Fruit fly (Drosophila melanogaster) whole organism, prepupa: ENCODE results near the gene ABCB7.

ENCODE experiments used
- Blimp-1 ChIP-seq: fragments of 200-800 bp; sonication (Bioruptor generic); optimal IDR thresholded peaks from 3 replicates; lab custom pipeline; 2017; ENCODE audit warnings: missing biosample characterization, missing genetic modification characterization, mild to moderate bottlenecking, moderate library complexity, missing genetic modification reagents
- CG11762 ChIP-seq: fragments of 200-800 bp; sonication (Bioruptor generic); optimal IDR thresholded peaks from 3 replicates; lab custom pipeline; 2016; ENCODE audit warnings: missing biosample characterization, missing genetic modification characterization; ENCODE audit not compliant: insufficient read depth
- CG11902 ChIP-seq: fragments of 200-800 bp; sonication (Bioruptor generic); optimal IDR thresholded peaks from 3 replicates; lab custom pipeline; 2016; ENCODE audit warnings: missing biosample characterization, missing genetic modification characterization
- CG15336 ChIP-seq: fragments of 200-800 bp; sonication (Bioruptor generic); IDR thresholded peaks from 2 replicates; pipeline ENCODE4 v1.3.6; 2022; ENCODE audit warnings: missing biosample characterization, missing genetic modification characterization
- CG1621 ChIP-seq: fragments of 200-800 bp; sonication (Bioruptor generic); optimal IDR thresholded peaks from 3 replicates; lab custom pipeline; 2018; ENCODE audit warnings: missing biosample characterization, mild to moderate bottlenecking, missing genetic modification characterization
- CG16779 ChIP-seq: fragments of 200-800 bp; sonication (Bioruptor generic); optimal IDR thresholded peaks from 3 replicates; lab custom pipeline; 2017; ENCODE audit warnings: missing biosample characterization, mild to moderate bottlenecking, missing genetic modification characterization
- CG3032 ChIP-seq: fragments of 200-800 bp; optimal IDR thresholded peaks from 2 replicates; lab custom pipeline; 2019; ENCODE audit warnings: missing biosample characterization, mild to moderate bottlenecking, missing genetic modification characterization, moderate library complexity
- CG31627 ChIP-seq: fragments of 200-800 bp; sonication (Bioruptor generic); optimal IDR thresholded peaks from 3 replicates; lab custom pipeline; 2016; ENCODE audit warnings: missing biosample characterization, missing genetic modification characterization
- CG32006 ChIP-seq: fragments of 200-800 bp; sonication (Bioruptor generic); optimal IDR thresholded peaks from 3 replicates; lab custom pipeline; 2017; ENCODE audit warnings: missing biosample characterization, mild to moderate bottlenecking, missing genetic modification characterization
- CG6163 ChIP-seq: fragments of 200-800 bp; sonication (Bioruptor generic); IDR thresholded peaks from 3 replicates; pipeline ENCODE4 v1.3.6; 2022; ENCODE audit warnings: missing biosample characterization, missing genetic modification characterization
- CG6276 ChIP-seq: fragments of 200-800 bp; sonication (Bioruptor generic); optimal IDR thresholded peaks from 2 replicates; lab custom pipeline; 2017; ENCODE audit warnings: missing biosample characterization, mild to moderate bottlenecking, missing genetic modification characterization
- CG6792 ChIP-seq: fragments of 200-800 bp; sonication (Bioruptor generic); optimal IDR thresholded peaks from 3 replicates; lab custom pipeline; 2016; ENCODE audit warnings: missing biosample characterization, missing genetic modification characterization
- CG6808 ChIP-seq: fragments of 200-800 bp; sonication (Bioruptor generic); optimal IDR thresholded peaks from 3 replicates; lab custom pipeline; 2017; ENCODE audit warnings: missing biosample characterization, missing genetic modification characterization, mild to moderate bottlenecking, moderate library complexity, missing genetic modification reagents
- CG6854 ChIP-seq: fragments of 200-800 bp; sonication (Bioruptor generic); optimal IDR thresholded peaks from 2 replicates; lab custom pipeline; 2017; ENCODE audit warnings: missing biosample characterization, mild to moderate bottlenecking, missing genetic modification characterization
- CG7368 ChIP-seq: fragments of 200-800 bp; sonication (Bioruptor generic); optimal IDR thresholded peaks from 3 replicates; lab custom pipeline; 2016; ENCODE audit warnings: missing biosample characterization, missing genetic modification characterization
- CG8119 ChIP-seq: fragments of 200-800 bp; sonication (Bioruptor generic); IDR thresholded peaks from 3 replicates; pipeline ENCODE4 v1.3.6; 2022; ENCODE audit warnings: missing biosample characterization, missing genetic modification characterization
- CG8319 ChIP-seq: fragments of 200-800 bp; sonication (Bioruptor generic); optimal IDR thresholded peaks from 3 replicates; lab custom pipeline; 2016; ENCODE audit warnings: missing biosample characterization, missing genetic modification characterization
- CG8632 ChIP-seq: fragments of 200-800 bp; sonication (Bioruptor generic); optimal IDR thresholded peaks from 3 replicates; lab custom pipeline; 2016; ENCODE audit warnings: missing biosample characterization, missing genetic modification characterization
- CG9139 ChIP-seq: fragments of 200-800 bp; sonication (Bioruptor generic); optimal IDR thresholded peaks from 3 replicates; lab custom pipeline; 2017; ENCODE audit warnings: missing biosample characterization, mild to moderate bottlenecking, missing genetic modification characterization
- Ets21C ChIP-seq: fragments of 200-800 bp; sonication (Bioruptor generic); optimal IDR thresholded peaks from 3 replicates; lab custom pipeline; 2016; ENCODE audit warnings: missing biosample characterization, missing genetic modification characterization
- Ets96B ChIP-seq: fragments of 200-800 bp; optimal IDR thresholded peaks from 2 replicates; lab custom pipeline; 2019; ENCODE audit warnings: missing biosample characterization, mild to moderate bottlenecking, missing genetic modification characterization, moderate library complexity
- Gug ChIP-seq: fragments of 200-800 bp; sonication (Bioruptor generic); IDR thresholded peaks from 2 replicates; pipeline ENCODE4 v1.3.6; 2022; ENCODE audit warnings: missing biosample characterization, missing genetic modification characterization
- Hr39 ChIP-seq: fragments of 200-800 bp; sonication (Bioruptor generic); optimal IDR thresholded peaks from 2 replicates; lab custom pipeline; 2016; ENCODE audit warnings: missing biosample characterization, missing genetic modification characterization
- Hr4 ChIP-seq: fragments of 200-800 bp; sonication (Bioruptor generic); optimal IDR thresholded peaks from 3 replicates; lab custom pipeline; 2016; ENCODE audit warnings: missing biosample characterization, missing genetic modification characterization
- Lpt ChIP-seq: fragments of 200-800 bp; sonication (Bioruptor generic); optimal IDR thresholded peaks from 3 replicates; lab custom pipeline; 2016; ENCODE audit warnings: missing biosample characterization, missing genetic modification characterization
- Sox14 ChIP-seq: fragments of 200-800 bp; sonication (Bioruptor generic); optimal IDR thresholded peaks from 3 replicates; lab custom pipeline; 2016; ENCODE audit warnings: missing biosample characterization, missing genetic modification characterization
- Sox15 ChIP-seq: fragments of 200-800 bp; sonication (Bioruptor generic); optimal IDR thresholded peaks from 3 replicates; lab custom pipeline; 2016; ENCODE audit warnings: missing biosample characterization, missing genetic modification characterization
- cyc ChIP-seq: fragments of 200-800 bp; sonication (Bioruptor generic); optimal IDR thresholded peaks from 3 replicates; lab custom pipeline; 2016; ENCODE audit warnings: missing biosample characterization, missing genetic modification characterization
- eg ChIP-seq: fragments of 200-800 bp; sonication (Bioruptor generic); IDR thresholded peaks from 3 replicates; pipeline ENCODE4 v1.3.6; 2022; ENCODE audit warnings: missing biosample characterization, missing genetic modification characterization
- fkh ChIP-seq: fragments of 200-800 bp; sonication (Bioruptor generic); optimal IDR thresholded peaks from 3 replicates; lab custom pipeline; 2017; ENCODE audit warnings: missing biosample characterization, mild to moderate bottlenecking, missing genetic modification characterization, moderate library complexity
- net ChIP-seq: fragments of 200-800 bp; sonication (Bioruptor generic); optimal IDR thresholded peaks from 3 replicates; lab custom pipeline; 2016; ENCODE audit warnings: missing biosample characterization, missing genetic modification characterization
- salr ChIP-seq, 2 experiments: fragments of 200-800 bp; sonication (Bioruptor generic); optimal IDR thresholded peaks; 3 replicates each; lab custom pipeline; 2016 to 2018; ENCODE audit warnings: missing biosample characterization in 2 of 2, missing genetic modification characterization in 2 of 2, mild to moderate bottlenecking in 1 of 2
- spab ChIP-seq: fragments of 200-800 bp; sonication (Bioruptor generic); optimal IDR thresholded peaks from 2 replicates; lab custom pipeline; 2017; ENCODE audit warnings: missing biosample characterization, mild to moderate bottlenecking, missing genetic modification characterization, missing genetic modification reagents
- svp ChIP-seq: fragments of 200-800 bp; sonication (Bioruptor generic); peaks from one replicate; lab custom pipeline; 2016; ENCODE audit warnings: missing biosample characterization, missing genetic modification characterization
- topi ChIP-seq: fragments of 200-800 bp; sonication (Bioruptor generic); optimal IDR thresholded peaks from 3 replicates; lab custom pipeline; 2016; ENCODE audit warnings: missing biosample characterization, missing genetic modification characterization

The ABCB7 gene

dm6 chr3L:1649363-1649762 lies 31.1 kb downstream of the ABCB7 start:
- no peak for TF ChIP-seq Hr39 (GFP tag; lab: Kevin White, UChicago)

dm6 chr3L:1652700-1653200 lies 34.5 kb downstream of the ABCB7 start, which contains the start of the genes CG7970 and Vta1:
Gene CG7970, plus strand, starts transcription at chr3L:1652750.
Gene Vta1, minus strand, starts transcription at chr3L:1652900.
- TF ChIP-seq CG16779 (tag; lab: Kevin White, UChicago): peak; percentile 75
- TF ChIP-seq CG32006 (GFP tag; lab: Kevin White, UChicago): no peak
- peak; percentile 35; the same call in 1 of the 3 replicates for TF ChIP-seq CG6163 (GFP tag; lab: Robert Waterston, UW)
- TF ChIP-seq CG6276 (GFP tag; lab: Kevin White, UChicago): peak; percentile 90
- peak; percentile 43; the same call in 1 of the 2 replicates for TF ChIP-seq CG15336 (GFP tag; lab: Robert Waterston, UW)
- TF ChIP-seq Lpt: peak; percentile 42
- peak; percentile 94 for TF ChIP-seq svp (GFP tag; lab: Kevin White, UChicago)
- peak; percentile 80 for TF ChIP-seq CG1621 (tag; lab: Kevin White, UChicago)
- peak; percentile 21 for TF ChIP-seq CG11762 (GFP tag; lab: Kevin White, UChicago)
- TF ChIP-seq salr (GFP tag; optimal IDR thresholded peaks at IDR 0.05; lab: Kevin White, UChicago): peak in 1 of 2 experiments; percentile 45
- peak; percentile 80 for TF ChIP-seq eg (GFP tag; lab: Robert Waterston, UW)
- TF ChIP-seq CG6808 (GFP tag; lab: Kevin White, UChicago): peak; percentile 83
- TF ChIP-seq topi (GFP tag; lab: Kevin White, UChicago): no peak
- TF ChIP-seq CG6854 (GFP tag; lab: Kevin White, UChicago): peak; percentile 79
- TF ChIP-seq Blimp-1 (GFP tag; lab: Kevin White, UChicago): no peak
- peak; percentile 13; the same call in 1 of the 2 replicates for TF ChIP-seq Gug (GFP tag; lab: Robert Waterston, UW)
- peak; percentile 79 for TF ChIP-seq net (GFP tag; lab: Kevin White, UChicago)
- peak; percentile 75 for TF ChIP-seq spab
- TF ChIP-seq CG8119: peak; percentile 55
- TF ChIP-seq CG11902 (GFP tag; lab: Kevin White, UChicago): no peak
- TF ChIP-seq CG7368 (GFP tag; lab: Kevin White, UChicago): peak; percentile 9
- TF ChIP-seq CG6792 (GFP tag; lab: Kevin White, UChicago): no peak
- no peak for TF ChIP-seq CG8632 (GFP tag; lab: Kevin White, UChicago)
- no peak for TF ChIP-seq Ets21C (GFP tag; lab: Kevin White, UChicago)
- TF ChIP-seq CG9139 (GFP tag; lab: Kevin White, UChicago): peak; percentile 87

- no peak for TF ChIP-seq CG7368 (GFP tag; lab: Kevin White, UChicago)
- no peak for TF ChIP-seq CG8119
- no peak for TF ChIP-seq CG3032 (tag; lab: Kevin White, UChicago)
- no peak for TF ChIP-seq cyc (GFP tag; lab: Kevin White, UChicago)
- TF ChIP-seq spab: no peak
- TF ChIP-seq net (GFP tag; lab: Kevin White, UChicago): no peak
- TF ChIP-seq Blimp-1 (GFP tag; lab: Kevin White, UChicago): no peak
- no peak for TF ChIP-seq Sox14 (GFP tag; lab: Kevin White, UChicago)
- TF ChIP-seq CG31627: no peak
- TF ChIP-seq salr (GFP tag; optimal IDR thresholded peaks at IDR 0.05; lab: Kevin White, UChicago): no peak
- TF ChIP-seq, all 60 proteins: peak for 0
Measured at dm6 chr3L:1653752-1654151, 35.5 kb downstream of the ABCB7 start.

- peak; percentile 25 for TF ChIP-seq CG7368 (GFP tag; lab: Kevin White, UChicago)
- TF ChIP-seq CG8632 (GFP tag; lab: Kevin White, UChicago): no peak
- no peak for TF ChIP-seq Hr4 (GFP tag; lab: Kevin White, UChicago)
- TF ChIP-seq, all 60 proteins: peak for 1
Measured at dm6 chr3L:1661738-1662370, 43.6 kb downstream of the ABCB7 start.

- no peak for TF ChIP-seq CG8319 (GFP tag; lab: Kevin White, UChicago)
- TF ChIP-seq Ets96B (tag; lab: Kevin White, UChicago): no peak
- TF ChIP-seq fkh (GFP tag; lab: Kevin White, UChicago): no peak
- no peak for TF ChIP-seq Sox15 (GFP tag; lab: Kevin White, UChicago)
- TF ChIP-seq topi (GFP tag; lab: Kevin White, UChicago): no peak
Measured at dm6 chr3L:1663531-1663930, 45.3 kb downstream of the ABCB7 start.
